Worm (Caenorhabditis elegans): ENCODE data around the gene nhr-178.

The nhr-178 gene

DNA sequence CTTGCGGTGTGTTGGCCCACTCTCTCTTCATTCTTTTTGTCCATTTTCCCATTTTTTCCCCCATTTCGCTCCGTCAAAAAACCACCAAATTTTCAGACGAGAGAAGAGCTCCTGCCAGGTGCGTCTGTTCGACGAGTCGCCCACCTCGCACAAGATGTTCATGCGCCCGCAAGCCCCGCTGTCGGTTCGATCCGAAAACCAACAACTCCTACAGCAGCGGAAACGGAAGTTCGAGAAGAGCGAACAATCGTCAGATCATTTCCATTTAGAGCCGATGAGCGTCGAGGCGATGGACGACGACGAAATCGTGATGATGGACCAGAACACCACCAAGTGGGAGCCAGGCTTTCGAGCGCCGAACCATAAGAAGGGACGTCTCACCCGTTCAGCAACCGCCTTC lies 24.5 kb downstream of the nhr-178 start:
- no peak for TF ChIP-seq him-1 (tag; optimal IDR thresholded peaks at IDR 0.05)

DNA sequence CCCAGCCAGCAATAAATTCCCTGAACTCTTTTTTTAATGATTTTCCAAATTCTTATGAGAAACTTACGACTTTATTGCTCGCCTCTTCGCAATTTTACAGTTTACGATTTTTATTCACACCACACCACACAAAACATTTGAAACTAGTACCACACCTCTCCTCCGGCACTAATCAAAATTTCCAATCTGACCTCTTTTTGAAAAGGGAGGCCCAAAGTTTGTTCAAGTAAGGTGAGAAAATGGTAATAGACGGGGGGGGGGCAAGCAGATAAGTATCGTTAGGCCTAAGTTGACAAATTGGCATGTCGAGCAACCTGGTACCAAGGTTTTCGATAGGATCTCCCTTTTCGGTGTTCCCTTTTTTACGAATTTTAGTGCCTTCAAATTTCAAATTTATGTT lies 28.0 kb downstream of the nhr-178 start:
- no peak for TF ChIP-seq W03F9.2 (tag; optimal IDR thresholded peaks at IDR 0.05)
- TF ChIP-seq him-1 (tag; optimal IDR thresholded peaks at IDR 0.05) = no peak
- no peak for TF ChIP-seq dao-5 (tag; optimal IDR thresholded peaks at IDR 0.05)

DNA sequence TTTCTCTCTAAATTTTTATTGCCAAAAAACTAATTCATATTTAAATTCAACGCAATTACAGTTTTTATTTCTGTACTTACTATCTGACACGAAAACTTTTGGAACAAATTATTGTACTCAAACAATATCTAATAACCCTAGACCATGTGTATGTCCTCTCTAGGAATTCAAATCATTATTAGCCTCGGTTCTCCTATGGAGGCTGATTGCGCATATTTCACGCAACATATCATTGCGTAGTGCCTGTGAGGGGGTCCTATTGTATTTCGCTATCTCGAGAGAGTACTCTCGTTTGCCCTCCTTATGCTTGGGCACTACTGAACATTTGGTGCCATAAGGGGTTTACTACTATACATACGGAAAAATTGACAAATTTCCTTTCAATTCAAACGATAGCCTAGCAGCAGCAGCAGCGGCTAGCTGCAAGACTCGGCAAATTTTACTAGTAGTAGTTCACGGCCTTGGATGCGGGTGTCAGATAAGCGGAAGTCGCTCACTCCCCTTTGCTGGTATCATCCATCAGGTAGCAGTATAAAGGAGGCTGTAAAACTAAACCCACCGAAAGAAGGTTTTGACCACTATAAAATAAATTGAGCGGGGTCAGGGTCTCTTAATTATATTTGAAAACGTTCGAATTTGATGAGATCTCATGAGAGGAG lies 29.1 kb downstream of the nhr-178 start:
- TF ChIP-seq dao-5 (tag; optimal IDR thresholded peaks at IDR 0.05) = no peak

DNA sequence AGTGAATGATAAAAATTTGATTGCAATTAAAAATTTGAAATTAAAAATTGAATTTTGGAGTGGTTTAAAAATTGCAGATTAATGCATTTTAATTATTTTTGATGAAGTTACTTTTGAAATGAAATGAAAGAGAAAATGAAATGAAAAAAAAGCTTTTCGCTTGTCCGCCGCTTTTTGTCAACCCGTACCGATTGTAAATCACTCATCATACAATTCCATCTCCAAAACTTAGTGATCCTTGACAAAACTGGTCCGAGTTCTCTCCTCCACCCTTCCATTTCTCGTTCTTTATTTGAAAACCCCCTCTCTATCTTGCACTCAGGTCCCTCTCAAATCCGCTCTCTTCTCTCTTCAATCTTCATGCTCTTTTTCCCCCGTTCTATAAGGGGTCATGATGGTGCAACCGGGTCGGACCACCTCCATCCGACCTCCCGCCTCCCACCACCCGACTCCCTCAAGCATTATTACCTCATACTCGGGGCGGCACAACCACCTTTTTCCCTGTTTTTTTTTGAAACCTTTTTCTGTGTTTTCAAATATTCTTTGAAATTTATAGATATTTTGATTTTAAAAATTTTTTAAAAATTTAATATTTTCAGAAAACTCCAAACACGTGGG lies 30.6 kb downstream of the nhr-178 start:
- no peak for TF ChIP-seq dao-5 (tag; optimal IDR thresholded peaks at IDR 0.05)

DNA sequence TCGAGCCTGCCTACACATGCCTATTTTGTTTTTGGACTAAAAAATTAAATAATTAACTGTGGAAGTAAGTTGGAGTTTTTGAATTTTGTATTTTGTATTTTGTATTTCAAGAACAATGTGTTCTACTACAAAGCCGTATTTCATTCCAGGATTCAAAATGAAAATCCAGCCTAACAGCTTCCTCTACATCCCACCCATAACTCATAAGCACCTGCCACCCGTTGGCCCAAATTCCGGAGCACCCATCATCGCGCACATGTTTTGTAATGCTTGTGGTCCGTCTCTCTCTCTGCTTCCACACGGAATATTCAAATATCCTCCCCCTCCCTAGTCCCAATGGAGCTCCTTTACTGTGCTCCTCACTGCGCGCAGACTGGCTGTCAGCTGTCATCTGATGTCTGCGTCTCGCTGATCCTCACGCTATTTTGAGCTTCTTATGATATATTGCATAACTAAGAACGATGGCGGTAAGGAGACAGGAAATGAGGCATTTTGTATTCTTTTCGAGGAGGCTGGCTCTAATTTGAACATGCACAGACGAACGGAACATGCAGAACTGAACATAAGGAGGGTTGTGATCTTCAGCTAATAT lies 32.2 kb downstream of the nhr-178 start:
- TF ChIP-seq W03F9.2 (tag; optimal IDR thresholded peaks at IDR 0.05) = no peak
- no peak for TF ChIP-seq dao-5 (tag; optimal IDR thresholded peaks at IDR 0.05)
- no peak for TF ChIP-seq him-1 (tag; optimal IDR thresholded peaks at IDR 0.05)

DNA sequence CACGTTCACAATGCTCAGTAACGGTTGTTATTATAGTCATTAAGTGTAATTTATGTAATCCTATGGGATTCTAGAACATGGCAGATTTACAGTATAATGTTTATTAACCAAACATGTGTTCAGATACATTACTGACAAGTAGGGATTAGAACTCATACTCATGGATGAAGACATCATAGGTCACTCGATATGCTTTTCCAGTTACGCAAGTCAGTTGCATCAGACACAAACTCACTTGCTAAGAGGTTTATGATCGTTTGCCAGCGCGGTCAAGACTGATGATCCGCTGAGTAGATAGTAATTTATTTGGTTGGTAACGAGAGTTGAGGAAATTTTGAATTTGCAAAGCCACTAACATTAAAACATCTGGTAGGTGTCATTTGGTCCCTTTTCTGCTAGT lies 33.2 kb downstream of the nhr-178 start:
- TF ChIP-seq dao-5 (tag; optimal IDR thresholded peaks at IDR 0.05) (no peak), him-1 (tag; optimal IDR thresholded peaks at IDR 0.05) (no peak), W03F9.2 (tag; optimal IDR thresholded peaks at IDR 0.05) (no peak)

DNA sequence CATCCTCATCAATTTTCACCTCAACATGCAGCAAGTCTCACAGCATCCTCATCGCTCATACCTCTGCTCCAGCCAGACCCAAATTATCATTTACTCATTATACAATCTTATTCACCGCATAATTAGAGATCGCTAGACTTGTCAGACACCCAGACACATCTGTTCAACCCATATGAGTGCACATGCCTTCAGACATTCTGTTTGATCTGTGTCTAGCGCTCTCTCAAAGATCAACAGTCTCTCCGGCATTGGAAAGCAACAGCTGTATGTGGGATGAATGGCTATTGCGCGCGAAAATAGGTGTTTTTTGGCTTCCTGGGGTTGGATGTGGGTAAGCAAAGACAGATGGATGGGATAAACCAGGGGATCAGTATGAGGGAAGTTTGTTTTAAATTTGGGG lies 35.2 kb downstream of the nhr-178 start:
- no peak for TF ChIP-seq dao-5 (tag; optimal IDR thresholded peaks at IDR 0.05)
- TF ChIP-seq W03F9.2 (tag; optimal IDR thresholded peaks at IDR 0.05) = no peak
- no peak for TF ChIP-seq him-1 (tag; optimal IDR thresholded peaks at IDR 0.05)

DNA sequence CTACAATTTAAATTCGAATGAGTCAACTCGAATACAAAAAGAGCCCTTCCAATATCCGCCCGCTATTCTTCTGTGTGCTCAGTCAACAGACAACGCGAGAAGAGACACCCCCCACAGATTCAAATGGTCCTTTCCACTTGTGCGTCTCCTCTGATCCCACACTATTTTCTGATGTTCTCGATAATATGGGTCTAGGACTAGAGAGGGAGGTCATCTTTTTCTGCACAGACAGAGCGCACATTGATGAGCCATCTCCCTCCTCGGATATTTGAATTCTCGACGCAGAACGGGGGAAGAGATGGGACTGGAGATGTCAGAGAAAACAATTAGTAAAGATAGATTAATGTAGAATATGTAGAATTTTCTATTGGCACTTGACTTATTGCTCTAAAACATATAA lies 37.1 kb downstream of the nhr-178 start:
- TF ChIP-seq dao-5 (tag; optimal IDR thresholded peaks at IDR 0.05) (no peak), W03F9.2 (tag; optimal IDR thresholded peaks at IDR 0.05) (no peak), him-1 (tag; optimal IDR thresholded peaks at IDR 0.05) (no peak)

DNA sequence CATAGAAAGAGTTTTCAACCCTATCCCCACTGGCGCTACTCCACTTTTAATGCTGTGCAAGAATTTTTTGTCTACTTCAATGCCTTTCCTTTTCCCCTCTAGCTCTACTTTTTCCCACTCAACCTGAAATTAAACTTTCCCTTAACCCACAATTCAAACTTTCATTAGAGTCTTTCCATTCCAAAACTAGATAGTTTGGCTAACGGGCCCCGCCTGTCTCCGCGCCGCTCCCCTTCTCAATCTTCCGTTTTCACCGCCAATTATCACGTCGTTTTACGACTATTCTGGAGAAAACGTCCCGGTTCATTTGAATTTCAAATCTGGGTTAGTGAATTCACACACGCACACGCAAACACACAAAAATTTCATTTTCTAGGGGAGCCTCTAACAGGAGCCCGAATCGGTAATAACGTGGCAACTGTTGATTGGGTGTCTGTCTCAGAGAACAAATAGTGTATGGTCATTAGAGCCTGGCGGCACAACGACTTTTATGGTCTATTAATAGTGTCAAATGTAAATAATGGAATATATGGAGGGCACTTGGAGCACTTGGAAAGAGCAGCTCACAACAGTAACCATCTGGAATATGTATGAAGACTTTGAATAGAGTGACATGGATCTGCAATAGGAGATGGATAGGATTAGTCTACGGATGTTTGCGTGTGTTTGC lies 37.9 kb downstream of the nhr-178 start:
- TF ChIP-seq W03F9.2 (tag; optimal IDR thresholded peaks at IDR 0.05) = no peak
- no peak for TF ChIP-seq dao-5 (tag; optimal IDR thresholded peaks at IDR 0.05)
- no peak for TF ChIP-seq him-1 (tag; optimal IDR thresholded peaks at IDR 0.05)

DNA sequence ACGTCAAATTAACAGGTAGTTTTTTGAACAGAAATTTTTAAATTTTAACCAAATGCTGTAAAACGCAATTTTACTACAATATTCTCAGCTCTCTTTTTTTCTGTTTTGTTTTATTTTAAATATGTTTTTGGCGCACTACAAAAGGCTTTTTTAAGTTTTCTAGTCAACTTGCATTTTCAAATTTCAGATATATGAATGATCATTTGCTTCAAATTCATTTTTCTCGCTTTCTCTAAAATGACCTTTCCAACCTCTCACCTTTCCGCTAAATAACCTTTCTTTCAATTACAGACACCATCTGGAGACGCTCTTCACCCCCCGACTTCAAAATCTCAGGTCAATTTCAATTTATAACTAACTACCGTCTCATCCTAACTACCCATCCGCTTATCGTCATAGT lies 41.0 kb downstream of the nhr-178 start, which contains the start of gene cdc-25.2:
Gene cdc-25.2 (plus strand): TSS at position 301 of the 400 bp plus-strand sequence.
- TF ChIP-seq W03F9.2 (tag; optimal IDR thresholded peaks at IDR 0.05) = no peak

DNA sequence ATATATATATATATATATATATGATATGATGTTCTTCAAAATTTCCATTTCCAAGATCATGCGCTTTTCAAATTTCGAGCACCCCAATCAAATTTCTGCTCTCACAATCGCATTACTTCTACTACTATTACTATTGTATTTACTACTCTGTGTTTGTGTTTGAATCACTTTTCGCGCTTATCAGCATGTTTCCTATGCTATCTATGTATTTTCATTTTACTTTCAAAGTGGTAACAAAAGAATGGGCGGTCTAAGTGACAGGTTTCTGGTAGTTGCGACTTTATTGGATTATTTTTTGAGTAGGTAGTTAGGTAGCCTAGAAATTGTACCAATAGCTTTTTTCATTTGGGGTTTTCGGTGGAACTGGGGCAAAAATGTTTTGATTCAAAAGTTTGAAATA lies 49.6 kb downstream of the nhr-178 start:
- TF ChIP-seq him-1 (tag; optimal IDR thresholded peaks at IDR 0.05) (no peak), dao-5 (tag; optimal IDR thresholded peaks at IDR 0.05) (no peak), W03F9.2 (tag; optimal IDR thresholded peaks at IDR 0.05) (no peak)

DNA sequence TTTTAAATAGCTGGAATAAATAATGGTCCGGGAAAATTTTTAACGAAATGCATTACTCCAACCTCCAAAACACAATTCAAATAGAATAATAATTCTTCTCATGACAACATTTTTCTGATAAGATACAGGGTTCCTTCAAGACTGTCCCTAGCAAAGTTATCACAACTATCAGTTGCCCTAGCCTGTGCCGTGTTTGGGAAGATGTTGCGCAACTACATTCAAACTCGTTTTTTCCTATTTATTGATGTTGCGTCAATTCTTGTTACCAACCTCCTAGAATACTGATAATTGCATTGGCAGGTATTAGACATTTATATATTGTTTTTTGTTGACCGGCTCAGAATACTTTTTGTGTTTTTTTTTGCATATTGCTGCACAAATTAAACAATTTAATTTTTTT lies 52.7 kb downstream of the nhr-178 start:
- TF ChIP-seq W03F9.2 (tag; optimal IDR thresholded peaks at IDR 0.05) (no peak), dao-5 (tag; optimal IDR thresholded peaks at IDR 0.05) (no peak), him-1 (tag; optimal IDR thresholded peaks at IDR 0.05) (no peak)

All from whole organism, L4/young adult.